Fruit fly (Drosophila melanogaster) whole organism, embryonic: ENCODE results near the gene CG15286.

Experiments
- CG10366 ChIP-seq: fragments of 200-800 bp; sonication (Bioruptor generic); IDR thresholded peaks from 2 replicates; pipeline ENCODE4 v1.3.6; 2022; ENCODE audit warnings: missing biosample characterization, missing genetic modification characterization
- CG1529 ChIP-seq: fragments of 200-800 bp; sonication (Bioruptor generic); optimal IDR thresholded peaks from 3 replicates; lab custom pipeline; 2018; ENCODE audit warnings: missing biosample characterization, missing genetic modification characterization
- CG2889 ChIP-seq: fragments of 200-800 bp; sonication (Bioruptor generic); IDR thresholded peaks from 3 replicates; pipeline ENCODE4 v1.3.6; 2022; ENCODE audit warnings: missing biosample characterization, missing genetic modification characterization
- CG5245 ChIP-seq: fragments of 200-800 bp; sonication (Bioruptor generic); optimal IDR thresholded peaks from 3 replicates; lab custom pipeline; 2016; ENCODE audit warnings: missing biosample characterization, missing genetic modification characterization
- CG8944 ChIP-seq: fragments of 200-800 bp; sonication (Bioruptor generic); optimal IDR thresholded peaks from 3 replicates; lab custom pipeline; 2016; ENCODE audit warnings: missing biosample characterization, missing genetic modification characterization
- Dfd ChIP-seq, 2 experiments: fragments of >200 bp; optimal IDR thresholded peaks; 2 replicates each; lab custom pipeline; 2017; ENCODE audit warnings: missing biosample characterization in 2 of 2, missing genetic modification characterization in 2 of 2
- abd-A ChIP-seq: fragments of 200-800 bp; sonication (Bioruptor generic); optimal IDR thresholded peaks from 3 replicates; lab custom pipeline; 2019; ENCODE audit warnings: missing biosample characterization, mild to moderate bottlenecking, missing genetic modification characterization, moderate library complexity
- esg ChIP-seq: fragments of 200-800 bp; sonication (Bioruptor generic); conservative IDR thresholded peaks from 2 replicates; pipeline ENCODE4 v1.3.6; 2022; ENCODE audit warnings: missing biosample characterization, missing genetic modification characterization
- ranshi ChIP-seq: fragments of 200-800 bp; sonication (Bioruptor generic); IDR thresholded peaks from 2 replicates; pipeline ENCODE4 v1.3.6; 2022; ENCODE audit warnings: missing biosample characterization, missing genetic modification characterization

DNA sequence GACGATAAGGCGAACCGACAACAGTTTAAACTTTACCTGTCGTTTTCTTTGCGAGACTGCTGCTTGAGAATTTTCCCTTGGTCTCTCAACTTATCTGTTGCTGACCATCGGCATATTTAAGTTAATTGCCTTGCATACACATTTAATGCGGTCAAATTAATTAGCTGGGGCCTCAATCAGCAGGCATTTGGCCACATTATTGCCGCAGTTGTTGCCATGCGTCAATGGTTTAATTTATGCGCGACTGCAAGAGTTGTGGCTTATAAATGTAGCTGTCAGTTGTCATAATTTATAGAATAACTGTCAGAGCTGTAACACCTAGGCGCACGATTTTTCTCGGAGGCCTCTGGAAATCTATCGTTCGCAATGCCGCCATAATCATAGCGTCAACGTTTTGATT lies 36.0 kb downstream of the CG15286 start:
- TF ChIP-seq CG1529 (no peak), abd-A (tag; lab: Kevin White, UChicago) (peak; percentile 63), CG10366 (GFP tag; lab: Robert Waterston, UW) (no peak), ranshi (GFP tag; lab: Robert Waterston, UW) (no peak), CG5245 (no peak), esg (GFP tag; lab: Robert Waterston, UW) (no peak), CG2889 (no peak), CG8944 (GFP tag; lab: Kevin White, UChicago) (no peak), Dfd (GFP tag; optimal IDR thresholded peaks at IDR 0.05; lab: Kevin White, UChicago) (no peak)
